Fruit fly (Drosophila melanogaster) whole organism, wandering third instar larva: ENCODE measurements around the gene hry.

Experiments
- Abd-B ChIP-seq: fragments of >200 bp; optimal IDR thresholded peaks from 2 replicates; lab custom pipeline; 2017; ENCODE audit warnings: missing biosample characterization, missing genetic modification characterization
- Dfd ChIP-seq: fragments of >200 bp; optimal IDR thresholded peaks from 2 replicates; lab custom pipeline; 2017; ENCODE audit warnings: missing biosample characterization, missing genetic modification characterization
- HLH106 ChIP-seq: fragments of 200-800 bp; optimal IDR thresholded peaks from 3 replicates; lab custom pipeline; 2019; ENCODE audit warnings: missing biosample characterization, mild to moderate bottlenecking, missing genetic modification characterization, moderate library complexity
- Hr83 ChIP-seq: fragments of 200-300 bp; sonication (Bioruptor generic); optimal IDR thresholded peaks from 2 replicates; lab custom pipeline; 2016; ENCODE audit warnings: missing biosample characterization, mild to moderate bottlenecking, missing genetic modification characterization, moderate library complexity; ENCODE audit not compliant: poor library complexity, severe bottlenecking
- Jra ChIP-seq: sonication (Bioruptor generic); optimal IDR thresholded peaks from 2 replicates; lab custom pipeline; 2016; ENCODE audit warnings: missing biosample characterization, missing genetic modification characterization
- Myc ChIP-seq: fragments of >200 bp; optimal IDR thresholded peaks from 2 replicates; lab custom pipeline; 2017
- N ChIP-seq: fragments of >200 bp; optimal IDR thresholded peaks from 2 replicates; lab custom pipeline; 2018; ENCODE audit warnings: missing biosample characterization, missing external identifiers, missing genetic modification characterization
- brk ChIP-seq: fragments of 200-800 bp; sonication (Bioruptor generic); optimal IDR thresholded peaks from 2 replicates; lab custom pipeline; 2016; ENCODE audit warnings: missing biosample characterization, mild to moderate bottlenecking, missing genetic modification characterization
- dl ChIP-seq, 2 experiments: fragments of 175-275, 200-275 bp in 1 of 2; fragments of 200-275 bp in 1 of 2; sonication (Bioruptor generic); optimal IDR thresholded peaks; lab custom pipeline; 2018; ENCODE audit warnings: mild to moderate bottlenecking in 2 of 2, missing biosample characterization in 2 of 2, missing genetic modification characterization in 2 of 2, moderate library complexity in 2 of 2; ENCODE audit not compliant: partially characterized antibody in 2 of 2, insufficient read depth in 1 of 2
- dmrt93B ChIP-seq: fragments of 200-800 bp; sonication (Bioruptor generic); optimal IDR thresholded peaks from 2 replicates; lab custom pipeline; 2018; ENCODE audit warnings: missing biosample characterization, mild to moderate bottlenecking, missing genetic modification characterization
- ey ChIP-seq: fragments of 200-800 bp; sonication (Bioruptor generic); optimal IDR thresholded peaks from 2 replicates; lab custom pipeline; 2016; ENCODE audit warnings: missing biosample characterization, missing genetic modification characterization
- foxo ChIP-seq, 2 experiments: fragments of 200-800 bp; sonication (Bioruptor generic); optimal IDR thresholded peaks; 2 replicates in 1 of 2; 3 replicates in 1 of 2; lab custom pipeline; 2016 to 2017; ENCODE audit warnings: missing biosample characterization in 2 of 2, missing genetic modification characterization in 2 of 2
- psq ChIP-seq: fragments of 200-800 bp; sonication (Bioruptor generic); optimal IDR thresholded peaks from 3 replicates; lab custom pipeline; 2017; ENCODE audit warnings: missing biosample characterization, mild to moderate bottlenecking, missing genetic modification characterization, moderate library complexity
- woc ChIP-seq: sonication (Bioruptor generic); optimal IDR thresholded peaks from 2 replicates; lab custom pipeline; 2016; ENCODE audit warnings: missing biosample characterization, mild to moderate bottlenecking, missing genetic modification characterization

dm6 chr3L:8661793-8662669 lies 13.5 kb upstream of the hry start:
- TF ChIP-seq dl (GFP tag; optimal IDR thresholded peaks at IDR 0.05; lab: Kevin White, UChicago; ENCODE audit: insufficient read depth in 1 of 2, partially characterized antibody in 2 of 2) (no peak), woc (GFP tag; lab: Kevin White, UChicago) (no peak), psq (GFP tag; lab: Kevin White, UChicago) (no peak), HLH106 (no peak), N (GFP tag; lab: Kevin White, UChicago) (no peak), Dfd (GFP tag; lab: Kevin White, UChicago) (no peak), foxo (GFP tag; optimal IDR thresholded peaks at IDR 0.05; lab: Kevin White, UChicago) (no peak), Hr83 (GFP tag; lab: Kevin White, UChicago) (no peak), Jra (GFP tag; lab: Kevin White, UChicago) (no peak), Abd-B (GFP tag; lab: Kevin White, UChicago) (no peak), ey (no peak), brk (GFP tag; lab: Kevin White, UChicago) (no peak), Myc (lab: Kevin White, UChicago) (no peak), dmrt93B (no peak)
